Worm (Caenorhabditis elegans): ENCODE results near the gene B0280.2.
A peak's percentile ranks its signal among the peaks of the same experiment; 100 is the strongest.

The B0280.2 gene

ce11 chrIII:7153747-7154238 is 29.3 kb downstream of the B0280.2 start, which contains the start of gene ogt-1 (continued):
- TF ChIP-seq unc-62 (GFP tag; optimal IDR thresholded peaks at IDR 0.05): peak; percentile 32
- TF ChIP-seq pqm-1 (tag; optimal IDR thresholded peaks at IDR 0.05): peak; percentile 77
- peak in 1 of 2 experiments; percentile 45 for TF ChIP-seq eor-1 (tag; optimal IDR thresholded peaks at IDR 0.05)
- TF ChIP-seq pha-4 (tag; optimal IDR thresholded peaks at IDR 0.05): peak; percentile 94

- TF ChIP-seq jun-1 (tag; optimal IDR thresholded peaks at IDR 0.05) (peak; percentile 16), nhr-11 (tag; optimal IDR thresholded peaks at IDR 0.05) (no peak), nhr-76 (tag; optimal IDR thresholded peaks at IDR 0.05) (no peak), elt-2 (tag; optimal IDR thresholded peaks at IDR 0.05) (peak; percentile 30)
Measured at ce11 chrIII:7154526-7154925, 30.1 kb downstream of the B0280.2 start.

- TF ChIP-seq pha-4 (tag; optimal IDR thresholded peaks at IDR 0.05) (peak; percentile 92), lsy-12 (tag; optimal IDR thresholded peaks at IDR 0.05) (peak; percentile 87), pqm-1 (tag; optimal IDR thresholded peaks at IDR 0.05) (peak; percentile 47), nhr-67 (tag; optimal IDR thresholded peaks at IDR 0.05) (peak; percentile 15), mdl-1 (tag; optimal IDR thresholded peaks at IDR 0.05) (peak; percentile 98), unc-39 (tag; optimal IDR thresholded peaks at IDR 0.05) (no peak), nhr-12 (tag; optimal IDR thresholded peaks at IDR 0.05) (no peak), nhr-23 (tag; optimal IDR thresholded peaks at IDR 0.05) (peak; percentile 85), egl-27 (tag; optimal IDR thresholded peaks at IDR 0.05) (peak; percentile 97), ztf-4 (tag; optimal IDR thresholded peaks at IDR 0.05) (no peak), nhr-28 (tag; optimal IDR thresholded peaks at IDR 0.05) (no peak), ceh-16 (tag; optimal IDR thresholded peaks at IDR 0.05) (no peak), sea-2 (GFP tag; optimal IDR thresholded peaks at IDR 0.05) (peak; percentile 13), lin-39 (tag; optimal IDR thresholded peaks at IDR 0.05) (peak; percentile 67), egl-5 (tag; optimal IDR thresholded peaks at IDR 0.05) (peak; percentile 85), ceh-9 (tag; optimal IDR thresholded peaks at IDR 0.05) (no peak), mml-1 (tag; optimal IDR thresholded peaks at IDR 0.05) (no peak), nhr-237 (tag; optimal IDR thresholded peaks at IDR 0.05) (no peak), snpc-4 (tag; optimal IDR thresholded peaks at IDR 0.05) (peak; percentile 88), aly-2 (tag; optimal IDR thresholded peaks at IDR 0.05) (no peak), fkh-2 (tag; optimal IDR thresholded peaks at IDR 0.05) (no peak), ztf-11 (tag; optimal IDR thresholded peaks at IDR 0.05) (no peak), tbx-2 (tag; optimal IDR thresholded peaks at IDR 0.05) (peak; percentile 79), skn-1 (tag; optimal IDR thresholded peaks at IDR 0.05) (peak; percentile 78), elt-1 (tag; optimal IDR thresholded peaks at IDR 0.05) (peak; percentile 40), fkh-10 (GFP tag; optimal IDR thresholded peaks at IDR 0.05) (peak; percentile 98), elt-2 (tag; optimal IDR thresholded peaks at IDR 0.05) (peak; percentile 83), nhr-25 (tag; optimal IDR thresholded peaks at IDR 0.05) (peak; percentile 87), jun-1 (tag; optimal IDR thresholded peaks at IDR 0.05) (peak; percentile 89), ceh-82 (tag; optimal IDR thresholded peaks at IDR 0.05) (peak; percentile 52), nhr-11 (tag; optimal IDR thresholded peaks at IDR 0.05) (peak; percentile 74), ZK546.5 (tag; optimal IDR thresholded peaks at IDR 0.05) (peak; percentile 17), eor-1 (tag; optimal IDR thresholded peaks at IDR 0.05) (no peak), ama-1 (optimal IDR thresholded peaks at IDR 0.05) (peak; percentile 79), daf-12 (tag; optimal IDR thresholded peaks at IDR 0.05) (no peak), nhr-76 (tag; optimal IDR thresholded peaks at IDR 0.05) (no peak), nhr-43 (tag; optimal IDR thresholded peaks at IDR 0.05; ENCODE audit: poor library complexity, severe bottlenecking) (peak; percentile 80), nhr-77 (tag; optimal IDR thresholded peaks at IDR 0.05) (peak; percentile 69), zag-1 (tag; optimal IDR thresholded peaks at IDR 0.05) (peak; percentile 81), R02D3.7 (tag; optimal IDR thresholded peaks at IDR 0.05) (peak; percentile 75), lin-15B (tag; optimal IDR thresholded peaks at IDR 0.05) (peak; percentile 74), ceh-28 (tag; optimal IDR thresholded peaks at IDR 0.05) (peak; percentile 89), unc-62 (GFP tag; optimal IDR thresholded peaks at IDR 0.05) (peak; percentile 69), elt-3 (tag; optimal IDR thresholded peaks at IDR 0.05) (no peak), nfya-1 (tag; optimal IDR thresholded peaks at IDR 0.05; ENCODE audit: insufficient read depth) (peak; percentile 94), fos-1 (tag; optimal IDR thresholded peaks at IDR 0.05) (peak; percentile 34), hmg-11 (tag; optimal IDR thresholded peaks at IDR 0.05) (peak; percentile 92)
Measured at ce11 chrIII:7155631-7156030, 31.2 kb downstream of the B0280.2 start.

Data from whole organism, L3 larva.